Worm (Caenorhabditis elegans) whole organism, early embryonic: ENCODE data around the gene pkn-1.

Experiments used
- aly-1 ChIP-seq: sonication (generic microtip); optimal IDR thresholded peaks from 2 replicates; lab custom pipeline; 2016; ENCODE audit warnings: missing genetic modification characterization, missing compliant biosample characterization
- ama-1 ChIP-seq: fragments of 150-350 bp; optimal IDR thresholded peaks from 2 replicates; lab custom pipeline; 2014
- ceh-13 ChIP-seq: fragments of 200-800 bp; sonication (Bioruptor generic); optimal IDR thresholded peaks from 2 replicates; lab custom pipeline; 2018; ENCODE audit warnings: mild to moderate bottlenecking, missing genetic modification characterization, missing compliant biosample characterization
- ceh-36 ChIP-seq: sonication (generic microtip); optimal IDR thresholded peaks from 2 replicates; lab custom pipeline; 2016; ENCODE audit warnings: missing genetic modification characterization, inconsistent platforms, missing compliant biosample characterization
- flt-1 ChIP-seq: fragments of 200-800 bp; sonication (Bioruptor generic); IDR thresholded peaks from 2 replicates; pipeline ENCODE4 v1.3.6; 2022; ENCODE audit warnings: missing genetic modification characterization, missing compliant biosample characterization
- hmbx-1 ChIP-seq: sonication (generic microtip); optimal IDR thresholded peaks from 2 replicates; lab custom pipeline; 2016; ENCODE audit warnings: mild to moderate bottlenecking, missing genetic modification characterization, missing compliant biosample characterization
- hmg-4 ChIP-seq: fragments of 200-800 bp; sonication (Bioruptor generic); optimal IDR thresholded peaks from 2 replicates; lab custom pipeline; 2018; ENCODE audit warnings: mild to moderate bottlenecking, missing genetic modification characterization, missing compliant biosample characterization
- pes-1 ChIP-seq: fragments of 200-800 bp; sonication (Bioruptor generic); IDR thresholded peaks from 2 replicates; pipeline ENCODE4 v1.3.6; 2022; ENCODE audit warnings: missing genetic modification reagents, missing genetic modification characterization, missing compliant biosample characterization
- scrt-1 ChIP-seq: fragments of 200-800 bp; sonication (Bioruptor generic); IDR thresholded peaks from 2 replicates; pipeline ENCODE4 v1.3.6; 2022; ENCODE audit warnings: missing genetic modification characterization, missing compliant biosample characterization
- tbx-11 ChIP-seq: fragments of 200-800 bp; sonication (Bioruptor generic); IDR thresholded peaks from 2 replicates; pipeline ENCODE4 v1.3.6; 2022; ENCODE audit warnings: missing genetic modification characterization, missing compliant biosample characterization
- tra-4 ChIP-seq: sonication (generic microtip); optimal IDR thresholded peaks from 2 replicates; lab custom pipeline; 2017; ENCODE audit warnings: missing genetic modification characterization, missing compliant biosample characterization

ce11 chrX:10372556-10372955 is 24.5 kb upstream of the pkn-1 start, which contains the start of gene Y49A10A.2:
- TF ChIP-seq tra-4 (tag; lab: Kevin White, UChicago) (no peak), ceh-13 (GFP tag; lab: Kevin White, UChicago) (no peak), ama-1 (lab: Kevin White, UChicago) (no peak), pes-1 (GFP tag; lab: Robert Waterston, UW) (no peak), ceh-36 (no peak), flt-1 (GFP tag; lab: Robert Waterston, UW) (peak; percentile 17; the same call in 1 of the 2 replicates), tbx-11 (GFP tag; lab: Robert Waterston, UW) (no peak), scrt-1 (GFP tag; lab: Robert Waterston, UW) (no peak), hmg-4 (peak; percentile 73), aly-1 (tag; lab: Kevin White, UChicago) (no peak), hmbx-1 (tag; lab: Kevin White, UChicago) (no peak)
